Worm (Caenorhabditis elegans) whole organism, L1 larva: ENCODE measurements around the gene K10B3.1.
A peak's percentile ranks its signal among the peaks of the same experiment; 100 is the strongest.

ENCODE experiments used
- C16A3.4 ChIP-seq: fragments of 150-350 bp; optimal IDR thresholded peaks from 2 replicates; lab custom pipeline; 2014; ENCODE audit warnings: missing biosample characterization, missing genetic modification characterization
- F16B12.6 ChIP-seq: fragments of 150-350 bp; optimal IDR thresholded peaks from 2 replicates; lab custom pipeline; 2014; ENCODE audit warnings: missing biosample characterization, missing genetic modification characterization
- alr-1 ChIP-seq: fragments of 200-800 bp; sonication (Bioruptor generic); optimal IDR thresholded peaks from 2 replicates; lab custom pipeline; 2018; ENCODE audit warnings: borderline replicate concordance, mild to moderate bottlenecking, missing genetic modification characterization, missing compliant biosample characterization
- ama-1 ChIP-seq: fragments of 150-350 bp; optimal IDR thresholded peaks from 2 replicates; lab custom pipeline; 2014
- blmp-1 ChIP-seq: fragments of 150-350 bp; optimal IDR thresholded peaks from 2 replicates; lab custom pipeline; 2014; ENCODE audit warnings: missing biosample characterization, missing genetic modification characterization
- ceh-63 ChIP-seq: fragments of 200-800 bp; sonication (Bioruptor generic); optimal IDR thresholded peaks from 2 replicates; lab custom pipeline; 2018; ENCODE audit warnings: mild to moderate bottlenecking, missing genetic modification characterization, missing compliant biosample characterization
- ceh-82 ChIP-seq, 3 experiments: fragments of 150-350 bp in 1 of 3; sonication (generic microtip) in 2 of 3; optimal IDR thresholded peaks; 2 replicates each; lab custom pipeline; 2014 to 2017; ENCODE audit warnings: missing biosample characterization in 3 of 3, missing genetic modification characterization in 3 of 3
- ceh-88 ChIP-seq: fragments of 200-800 bp; sonication (Bioruptor generic); IDR thresholded peaks from 2 replicates; pipeline ENCODE4 v1.3.6; 2022; ENCODE audit warnings: missing genetic modification characterization, missing compliant biosample characterization
- ceh-90 ChIP-seq: sonication (generic microtip); optimal IDR thresholded peaks from 2 replicates; lab custom pipeline; 2016; ENCODE audit warnings: missing genetic modification characterization, missing compliant biosample characterization
- ces-1 ChIP-seq: fragments of 150-350 bp; optimal IDR thresholded peaks from 2 replicates; lab custom pipeline; 2014; ENCODE audit warnings: missing biosample characterization, missing genetic modification reagents, missing genetic modification characterization
- dsc-1 ChIP-seq: sonication (generic microtip); optimal IDR thresholded peaks from 2 replicates; lab custom pipeline; 2016; ENCODE audit warnings: mild to moderate bottlenecking, missing genetic modification characterization, missing compliant biosample characterization
- efl-1 ChIP-seq, 4 experiments: fragments of 150-350 bp; optimal IDR thresholded peaks in 3 of 4; peaks in 1 of 4; 1 replicate in 1 of 4; 2 replicates in 3 of 4; lab custom pipeline; 2014; ENCODE audit warnings: missing biosample characterization in 2 of 4, missing genetic modification characterization in 2 of 4, missing genetic modification reagents in 2 of 4
- egl-27 ChIP-seq, 2 experiments: fragments of 150-350 bp in 1 of 2; sonication (generic microtip); optimal IDR thresholded peaks; 3 replicates each; lab custom pipeline; 2017 to 2018; ENCODE audit warnings: missing biosample characterization in 2 of 2, missing genetic modification characterization in 2 of 2, missing genetic modification reagents in 2 of 2
- elt-2 ChIP-seq: sonication (generic microtip); optimal IDR thresholded peaks from 2 replicates; lab custom pipeline; 2016; ENCODE audit warnings: missing genetic modification characterization, mild to moderate bottlenecking, inconsistent platforms, missing compliant biosample characterization, missing genetic modification reagents
- elt-3 ChIP-seq, 6 experiments: fragments of 150-350 bp in 1 of 6; sonication (generic microtip); optimal IDR thresholded peaks; 2 replicates each; lab custom pipeline; 2017 to 2018; ENCODE audit warnings: missing biosample characterization in 6 of 6, missing genetic modification characterization in 6 of 6, inconsistent platforms in 1 of 6
- fkh-10 ChIP-seq: sonication (generic microtip); optimal IDR thresholded peaks from 2 replicates; lab custom pipeline; 2017; ENCODE audit warnings: missing biosample characterization, missing genetic modification reagents, missing genetic modification characterization
- fos-1 ChIP-seq: fragments of 150-350 bp; optimal IDR thresholded peaks from 2 replicates; lab custom pipeline; 2014; ENCODE audit warnings: missing biosample characterization, missing genetic modification characterization
- hlh-4 ChIP-seq: sonication (generic microtip); optimal IDR thresholded peaks from 2 replicates; lab custom pipeline; 2016; ENCODE audit warnings: mild to moderate bottlenecking, missing genetic modification characterization, missing compliant biosample characterization
- isw-1 ChIP-seq: fragments of 200-800 bp; sonication (Bioruptor generic); IDR thresholded peaks from 2 replicates; pipeline ENCODE4 v1.3.6; 2022; ENCODE audit warnings: missing genetic modification characterization, missing compliant biosample characterization
- lin-14 ChIP-seq: fragments of 200-800 bp; sonication (Bioruptor generic); optimal IDR thresholded peaks from 2 replicates; lab custom pipeline; 2018; ENCODE audit warnings: mild to moderate bottlenecking, missing genetic modification characterization, moderate library complexity, missing compliant biosample characterization
- lin-15B ChIP-seq: fragments of 150-350 bp; sonication (generic microtip); optimal IDR thresholded peaks from 3 replicates; lab custom pipeline; 2014; ENCODE audit warnings: missing biosample characterization, missing genetic modification characterization
- lin-35 ChIP-seq, 2 experiments: fragments of 150-350 bp; optimal IDR thresholded peaks; 2 replicates each; lab custom pipeline; 2014; ENCODE audit warnings: missing biosample characterization in 2 of 2, missing genetic modification characterization in 2 of 2, missing genetic modification reagents in 2 of 2
- lir-3 ChIP-seq: sonication (generic microtip); optimal IDR thresholded peaks from 2 replicates; lab custom pipeline; 2016; ENCODE audit warnings: mild to moderate bottlenecking, missing genetic modification characterization, moderate library complexity, missing compliant biosample characterization; ENCODE audit not compliant: poor library complexity
- lsy-2 ChIP-seq, 2 experiments: fragments of 150-350 bp; optimal IDR thresholded peaks; 2 replicates each; lab custom pipeline; 2014; ENCODE audit warnings: missing biosample characterization in 2 of 2, missing genetic modification characterization in 2 of 2
- nhr-11 ChIP-seq: fragments of 150-350 bp; optimal IDR thresholded peaks from 2 replicates; lab custom pipeline; 2014; ENCODE audit warnings: missing biosample characterization, missing genetic modification characterization
- nhr-19 ChIP-seq: fragments of 200-800 bp; sonication (Bioruptor generic); conservative IDR thresholded peaks from 2 replicates; pipeline ENCODE4 v1.3.6; 2022; ENCODE audit warnings: missing genetic modification characterization, missing compliant biosample characterization
- nhr-20 ChIP-seq: sonication (generic microtip); optimal IDR thresholded peaks from 2 replicates; lab custom pipeline; 2016; ENCODE audit warnings: mild to moderate bottlenecking, missing genetic modification characterization, missing compliant biosample characterization
- nhr-28 ChIP-seq: fragments of 150-350 bp; optimal IDR thresholded peaks from 2 replicates; lab custom pipeline; 2014; ENCODE audit warnings: missing biosample characterization, missing genetic modification characterization
- nhr-47 ChIP-seq: sonication (generic microtip); optimal IDR thresholded peaks from 2 replicates; lab custom pipeline; 2016; ENCODE audit warnings: mild to moderate bottlenecking, missing genetic modification characterization, moderate library complexity, missing compliant biosample characterization
- nhr-71 ChIP-seq: sonication (generic microtip); optimal IDR thresholded peaks from 2 replicates; lab custom pipeline; 2016; ENCODE audit warnings: mild to moderate bottlenecking, missing genetic modification characterization, moderate library complexity, missing compliant biosample characterization
- nhr-85 ChIP-seq: sonication (generic microtip); peaks from one replicate; lab custom pipeline; 2016; ENCODE audit warnings: missing genetic modification characterization, inconsistent platforms, missing compliant biosample characterization
- nhr-90 ChIP-seq: sonication (generic microtip); optimal IDR thresholded peaks from 2 replicates; lab custom pipeline; 2016; ENCODE audit warnings: mild to moderate bottlenecking, missing genetic modification characterization, missing compliant biosample characterization; ENCODE audit not compliant: poor library complexity
- rnt-1 ChIP-seq: sonication (generic microtip); optimal IDR thresholded peaks from 2 replicates; lab custom pipeline; 2016; ENCODE audit warnings: mild to moderate bottlenecking, missing genetic modification characterization, moderate library complexity, missing compliant biosample characterization
- snu-23 ChIP-seq: sonication (generic microtip); optimal IDR thresholded peaks from 2 replicates; lab custom pipeline; 2016; ENCODE audit warnings: missing genetic modification characterization, missing compliant biosample characterization
- sptf-1 ChIP-seq: fragments of 150-350 bp; optimal IDR thresholded peaks from 2 replicates; lab custom pipeline; 2014; ENCODE audit warnings: missing biosample characterization, missing genetic modification characterization
- sup-37 ChIP-seq: fragments of 200-800 bp; sonication (Bioruptor generic); optimal IDR thresholded peaks from 2 replicates; lab custom pipeline; 2018; ENCODE audit warnings: mild to moderate bottlenecking, missing genetic modification characterization, missing compliant biosample characterization
- swsn-7 ChIP-seq: sonication (generic microtip); optimal IDR thresholded peaks from 2 replicates; lab custom pipeline; 2016; ENCODE audit warnings: missing genetic modification characterization, missing compliant biosample characterization
- tbx-2 ChIP-seq: sonication (generic microtip); optimal IDR thresholded peaks from 2 replicates; lab custom pipeline; 2016; ENCODE audit warnings: missing genetic modification characterization, missing compliant biosample characterization
- unc-62 ChIP-seq: fragments of 150-350 bp; optimal IDR thresholded peaks from 2 replicates; lab custom pipeline; 2014; ENCODE audit warnings: missing biosample characterization, missing genetic modification reagents, missing genetic modification characterization
- unc-86 ChIP-seq: sonication (generic microtip); optimal IDR thresholded peaks from 2 replicates; lab custom pipeline; 2016; ENCODE audit warnings: missing genetic modification characterization, missing compliant biosample characterization
- vab-15 ChIP-seq: sonication (generic microtip); optimal IDR thresholded peaks from 2 replicates; lab custom pipeline; 2017; ENCODE audit warnings: missing genotype, mild to moderate bottlenecking, missing genetic modification characterization, missing compliant biosample characterization
- xbp-1 ChIP-seq: sonication (generic microtip); optimal IDR thresholded peaks from 2 replicates; lab custom pipeline; 2016; ENCODE audit warnings: missing genetic modification characterization, missing compliant biosample characterization
- zip-4 ChIP-seq: fragments of 200-800 bp; sonication (Bioruptor generic); optimal IDR thresholded peaks from 2 replicates; lab custom pipeline; 2018; ENCODE audit warnings: mild to moderate bottlenecking, missing genetic modification characterization, moderate library complexity, missing compliant biosample characterization

K10B3.1 gene

DNA sequence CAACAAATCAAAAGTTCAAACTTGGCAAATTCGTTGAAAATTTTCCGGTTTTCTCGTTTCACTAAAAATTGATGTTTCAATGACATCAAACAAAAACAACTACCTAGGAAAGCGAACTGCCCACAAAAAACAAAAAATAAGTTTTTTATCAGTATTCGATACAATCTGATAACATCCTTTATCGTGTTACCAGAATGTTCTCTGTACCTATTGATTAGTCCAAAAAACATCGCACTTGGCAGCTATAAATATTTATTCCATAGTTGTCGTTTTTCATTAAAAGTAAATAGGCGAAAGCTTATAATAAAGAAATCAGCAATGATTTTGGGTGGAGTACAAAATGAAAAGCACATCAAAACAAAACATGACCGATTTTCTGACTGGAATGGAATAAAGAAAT is 18.1 kb upstream of the K10B3.1 start (continued):
- TF ChIP-seq elt-2 (tag; lab: Kevin White, UChicago) (peak; percentile 79), nhr-85 (tag; lab: Kevin White, UChicago) (peak; percentile 88), nhr-20 (tag; lab: Kevin White, UChicago) (peak; percentile 40), sptf-1 (no peak), lin-35 (GFP tag; optimal IDR thresholded peaks at IDR 0.05; lab: Kevin White, UChicago) (peak in 1 of 2 experiments; percentile 33), lsy-2 (tag; optimal IDR thresholded peaks at IDR 0.05; lab: Kevin White, UChicago) (no peak)
- TF ChIP-seq, all 84 proteins: peak for 13

ce11 chrX:3118596-3119287 is 16.5 kb upstream of the K10B3.1 start:
- TF ChIP-seq efl-1 (optimal IDR thresholded peaks at IDR 0.05; lab: Kevin White, UChicago) (no peak), efl-1 (GFP tag; optimal IDR thresholded peaks at IDR 0.05 in 1 of 2; lab: Kevin White, UChicago) (peak in 1 of 2 experiments; percentile 76), ceh-82 (tag; optimal IDR thresholded peaks at IDR 0.05; lab: Kevin White, UChicago) (no peak)

DNA sequence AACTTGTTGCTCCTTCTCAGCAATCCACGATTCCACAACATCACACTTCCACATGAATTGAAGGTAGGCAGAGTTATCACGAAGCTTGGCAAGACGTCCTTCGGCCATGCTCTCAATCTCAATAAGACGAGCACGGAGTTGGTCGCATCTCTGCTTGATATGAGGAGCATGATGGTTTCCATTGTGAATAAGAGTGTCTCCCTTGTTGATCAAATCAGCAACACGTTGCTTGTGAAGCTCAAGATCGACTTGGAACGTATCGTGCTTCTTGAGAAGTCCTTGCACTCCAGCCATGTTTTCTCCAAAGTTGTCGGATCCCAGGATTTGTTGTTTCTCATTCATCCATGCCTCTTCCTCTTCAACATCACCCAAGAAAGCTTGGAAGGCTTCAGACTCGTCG is 15.7 kb upstream of the K10B3.1 start:
- TF ChIP-seq vab-15 (tag; lab: Kevin White, UChicago) (no peak), nhr-19 (GFP tag; lab: Robert Waterston, UW) (no peak), ceh-63 (GFP tag; lab: Kevin White, UChicago) (no peak), fos-1 (tag; lab: Kevin White, UChicago) (no peak), egl-27 (tag; optimal IDR thresholded peaks at IDR 0.05; lab: Kevin White, UChicago) (no peak), xbp-1 (tag; lab: Kevin White, UChicago) (no peak), ces-1 (GFP tag; lab: Kevin White, UChicago) (no peak), lin-15B (tag; lab: Kevin White, UChicago) (no peak), unc-86 (tag; lab: Kevin White, UChicago) (no peak), ama-1 (no peak), dsc-1 (no peak), alr-1 (tag; lab: Kevin White, UChicago) (no peak), blmp-1 (no peak), lsy-2 (tag; optimal IDR thresholded peaks at IDR 0.05; lab: Kevin White, UChicago) (no peak)

- no peak for TF ChIP-seq ceh-88 (GFP tag; lab: Robert Waterston, UW)
- peak; percentile 13 for TF ChIP-seq snu-23 (GFP tag; lab: Kevin White, UChicago)
- TF ChIP-seq lin-35 (GFP tag; optimal IDR thresholded peaks at IDR 0.05; lab: Kevin White, UChicago) = no peak
- TF ChIP-seq zip-4 (GFP tag; lab: Kevin White, UChicago) = no peak
- no peak for TF ChIP-seq F16B12.6
- no peak for TF ChIP-seq nhr-11
- peak; percentile 30 for TF ChIP-seq fkh-10 (GFP tag; lab: Kevin White, UChicago)
- no peak for TF ChIP-seq nhr-28 (tag; lab: Kevin White, UChicago)
- no peak for TF ChIP-seq dsc-1
- no peak for TF ChIP-seq lir-3 (tag; lab: Kevin White, UChicago)
- no peak for TF ChIP-seq elt-3 (tag; optimal IDR thresholded peaks at IDR 0.05; lab: Kevin White, UChicago)
- TF ChIP-seq blmp-1 = no peak
- TF ChIP-seq unc-62 = no peak
- peak; percentile 20 for TF ChIP-seq swsn-7 (tag; lab: Kevin White, UChicago)
- TF ChIP-seq sup-37 = no peak
- no peak for TF ChIP-seq nhr-47 (tag; lab: Kevin White, UChicago)
- no peak for TF ChIP-seq ceh-90 (tag; lab: Kevin White, UChicago)
- TF ChIP-seq lin-14 (GFP tag; lab: Kevin White, UChicago) = peak; percentile 88
- no peak for TF ChIP-seq nhr-90 (tag; lab: Kevin White, UChicago)
- peak in 2 of 3 experiments; percentile 1 to 52 for TF ChIP-seq ceh-82 (tag; optimal IDR thresholded peaks at IDR 0.05; lab: Kevin White, UChicago)
- no peak for TF ChIP-seq rnt-1
- peak; percentile 40 for TF ChIP-seq ces-1 (GFP tag; lab: Kevin White, UChicago)
- TF ChIP-seq tbx-2 = peak; percentile 43
- TF ChIP-seq isw-1 = 0 out of 2 replicates have a peak, but pooled peaks have one; percentile 5
- TF ChIP-seq hlh-4 (tag; lab: Kevin White, UChicago) = no peak
- TF ChIP-seq nhr-71 (tag; lab: Kevin White, UChicago) = peak; percentile 42
- no peak for TF ChIP-seq C16A3.4 (tag; lab: Kevin White, UChicago)
Measured at ce11 chrX:3126233-3126632, 9.1 kb upstream of the K10B3.1 start.
